Worm (Caenorhabditis elegans) whole organism, L4 larva: ENCODE data around the gene cdk-1.

ENCODE experiments used
- R02D3.7 ChIP-seq: fragments of 150-350 bp; sonication (generic microtip); optimal IDR thresholded peaks from 3 replicates; lab custom pipeline; 2014; ENCODE audit warnings: missing biosample characterization, missing genetic modification characterization
- T20F7.1 ChIP-seq: fragments of 200-800 bp; sonication (Bioruptor generic); optimal IDR thresholded peaks from 2 replicates; lab custom pipeline; 2018; ENCODE audit warnings: mild to moderate bottlenecking, missing genetic modification characterization, missing compliant biosample characterization
- Y48G9A.11 ChIP-seq: fragments of 200-800 bp; sonication (Bioruptor generic); IDR thresholded peaks from 2 replicates; pipeline ENCODE4 v1.3.6; 2022; ENCODE audit warnings: missing genetic modification reagents, missing genetic modification characterization, missing compliant biosample characterization
- aha-1 ChIP-seq: fragments of 150-350 bp; peaks from one replicate; lab custom pipeline; 2014; ENCODE audit warnings: missing biosample characterization, missing genetic modification characterization
- aly-2 ChIP-seq: sonication (generic microtip); optimal IDR thresholded peaks from 2 replicates; lab custom pipeline; 2018; ENCODE audit warnings: missing biosample characterization, missing genetic modification characterization
- arid-1 ChIP-seq: fragments of 200-800 bp; sonication (Bioruptor generic); conservative IDR thresholded peaks from 2 replicates; pipeline ENCODE4 v1.3.6; 2022; ENCODE audit warnings: missing genetic modification reagents, missing genetic modification characterization, missing compliant biosample characterization
- ceh-20 ChIP-seq: fragments of 200-800 bp; sonication (Bioruptor generic); IDR thresholded peaks from 2 replicates; pipeline ENCODE4 v1.3.6; 2022; ENCODE audit warnings: missing genetic modification reagents, missing genetic modification characterization, missing compliant biosample characterization
- ceh-44 ChIP-seq: fragments of 200-800 bp; sonication (Bioruptor generic); IDR thresholded peaks from 2 replicates; pipeline ENCODE4 v1.3.6; 2022; ENCODE audit warnings: missing genetic modification reagents, missing genetic modification characterization, missing compliant biosample characterization
- ceh-82 ChIP-seq: sonication (generic microtip); optimal IDR thresholded peaks from 2 replicates; lab custom pipeline; 2017; ENCODE audit warnings: missing biosample characterization, missing genetic modification characterization
- ctbp-1 ChIP-seq: fragments of 200-800 bp; sonication (Bioruptor generic); IDR thresholded peaks from 2 replicates; pipeline ENCODE4 v1.3.6; 2022; ENCODE audit warnings: missing genetic modification reagents, missing genetic modification characterization, missing compliant biosample characterization
- daf-16 ChIP-seq, 3 experiments: sonication (generic microtip); optimal IDR thresholded peaks; 2 replicates each; lab custom pipeline; 2016 to 2017; ENCODE audit warnings: missing genetic modification characterization in 3 of 3, missing genetic modification reagents in 3 of 3, mild to moderate bottlenecking in 2 of 3, missing compliant biosample characterization in 2 of 3, missing biosample characterization in 1 of 3, moderate library complexity in 1 of 3
- dmd-6 ChIP-seq: fragments of 200-800 bp; sonication (Bioruptor generic); IDR thresholded peaks from 2 replicates; pipeline ENCODE4 v1.3.6; 2022; ENCODE audit warnings: missing genetic modification reagents, missing genetic modification characterization, missing compliant biosample characterization
- dpl-1 ChIP-seq: fragments of 150-350 bp; optimal IDR thresholded peaks from 2 replicates; lab custom pipeline; 2014; ENCODE audit warnings: missing biosample characterization, missing genetic modification reagents, missing genetic modification characterization
- fkh-10 ChIP-seq: fragments of 150-350 bp; optimal IDR thresholded peaks from 2 replicates; lab custom pipeline; 2014; ENCODE audit warnings: missing biosample characterization, missing genetic modification reagents, missing genetic modification characterization
- fos-1 ChIP-seq: fragments of 150-350 bp; optimal IDR thresholded peaks from 2 replicates; lab custom pipeline; 2014; ENCODE audit warnings: missing biosample characterization, missing genetic modification characterization
- gei-8 ChIP-seq: fragments of 200-800 bp; sonication (Bioruptor generic); optimal IDR thresholded peaks from 2 replicates; lab custom pipeline; 2018; ENCODE audit warnings: mild to moderate bottlenecking, missing genetic modification characterization, missing compliant biosample characterization
- hlh-11 ChIP-seq: fragments of 200-800 bp; sonication (Bioruptor generic); optimal IDR thresholded peaks from 2 replicates; lab custom pipeline; 2018; ENCODE audit warnings: mild to moderate bottlenecking, missing genetic modification characterization, missing compliant biosample characterization
- hlh-30 ChIP-seq: sonication (generic microtip); optimal IDR thresholded peaks from 2 replicates; lab custom pipeline; 2017; ENCODE audit warnings: antibody characterized with exemption, mild to moderate bottlenecking, missing genetic modification characterization, missing compliant biosample characterization; ENCODE audit not compliant: insufficient read depth
- hmg-1.1 ChIP-seq: fragments of 200-800 bp; sonication (Bioruptor generic); IDR thresholded peaks from 2 replicates; pipeline ENCODE4 v1.3.6; 2022; ENCODE audit warnings: missing genetic modification reagents, missing genetic modification characterization, missing compliant biosample characterization
- lin-38 ChIP-seq: fragments of 200-800 bp; sonication (Bioruptor generic); IDR thresholded peaks from 2 replicates; pipeline ENCODE4 v1.3.6; 2022; ENCODE audit warnings: missing genetic modification reagents, missing genetic modification characterization, missing compliant biosample characterization
- lin-39 ChIP-seq: fragments of 150-350 bp; optimal IDR thresholded peaks from 2 replicates; lab custom pipeline; 2014; ENCODE audit warnings: missing biosample characterization, missing genetic modification reagents, missing genetic modification characterization
- mep-1 ChIP-seq: fragments of 150-350 bp; sonication (generic microtip); optimal IDR thresholded peaks from 3 replicates; lab custom pipeline; 2014; ENCODE audit warnings: missing biosample characterization, missing genetic modification characterization
- mes-2 ChIP-seq: sonication (generic microtip); optimal IDR thresholded peaks from 2 replicates; lab custom pipeline; 2016; ENCODE audit warnings: missing genotype, mild to moderate bottlenecking, missing genetic modification characterization, missing compliant biosample characterization; ENCODE audit not compliant: poor library complexity, severe bottlenecking
- mxl-2 ChIP-seq: fragments of 200-800 bp; sonication (Bioruptor generic); conservative IDR thresholded peaks from 2 replicates; pipeline ENCODE4 v1.3.6; 2022; ENCODE audit warnings: missing genetic modification reagents, missing genetic modification characterization, missing compliant biosample characterization
- mxl-3 ChIP-seq: fragments of 200-800 bp; sonication (Bioruptor generic); optimal IDR thresholded peaks from 2 replicates; lab custom pipeline; 2018; ENCODE audit warnings: mild to moderate bottlenecking, missing genetic modification characterization, missing compliant biosample characterization
- nhr-10 ChIP-seq: fragments of 150-350 bp; optimal IDR thresholded peaks from 2 replicates; lab custom pipeline; 2014; ENCODE audit warnings: missing biosample characterization, missing genetic modification characterization
- nhr-25 ChIP-seq: sonication (generic microtip); optimal IDR thresholded peaks from 2 replicates; lab custom pipeline; 2017; ENCODE audit warnings: missing genetic modification characterization, mild to moderate bottlenecking, missing compliant biosample characterization, antibody characterized with exemption, moderate library complexity, borderline replicate concordance; ENCODE audit not compliant: insufficient read depth
- nhr-28 ChIP-seq: fragments of 150-350 bp; optimal IDR thresholded peaks from 2 replicates; lab custom pipeline; 2014; ENCODE audit warnings: missing biosample characterization, missing genetic modification characterization
- nhr-76 ChIP-seq: fragments of 150-350 bp; optimal IDR thresholded peaks from 2 replicates; lab custom pipeline; 2014; ENCODE audit warnings: missing biosample characterization, missing genetic modification characterization
- pha-4 ChIP-seq, 2 experiments: fragments of 150-350 bp in 1 of 2; fragments of 200-800 bp in 1 of 2; sonication (Bioruptor generic) in 1 of 2; IDR thresholded peaks in 1 of 2; optimal IDR thresholded peaks in 1 of 2; 2 replicates each; pipeline versions ENCODE4 v1.3.6 to Lab custom; 2014 to 2022; ENCODE audit warnings: missing genetic modification characterization in 2 of 2, missing genetic modification reagents in 2 of 2, missing biosample characterization in 1 of 2, missing compliant biosample characterization in 1 of 2
- pqm-1 ChIP-seq: sonication (generic microtip); optimal IDR thresholded peaks from 2 replicates; lab custom pipeline; 2017; ENCODE audit warnings: missing biosample characterization, missing genetic modification characterization
- rbr-2 ChIP-seq: sonication (generic microtip); optimal IDR thresholded peaks from 2 replicates; lab custom pipeline; 2016; ENCODE audit warnings: missing genotype, missing genetic modification characterization, missing compliant biosample characterization
- saeg-2 ChIP-seq: fragments of 200-800 bp; sonication (Bioruptor generic); IDR thresholded peaks from 2 replicates; pipeline ENCODE4 v1.3.6; 2022; ENCODE audit warnings: missing genetic modification reagents, missing genetic modification characterization, missing compliant biosample characterization
- set-16 ChIP-seq: fragments of 200-800 bp; sonication (Bioruptor generic); IDR thresholded peaks from 2 replicates; pipeline ENCODE4 v1.3.6; 2022; ENCODE audit warnings: missing genetic modification reagents, missing genetic modification characterization, missing compliant biosample characterization
- skn-1 ChIP-seq: fragments of 150-350 bp; optimal IDR thresholded peaks from 2 replicates; lab custom pipeline; 2014; ENCODE audit warnings: missing biosample characterization, missing genetic modification characterization
- spr-1 ChIP-seq: sonication (generic microtip); optimal IDR thresholded peaks from 2 replicates; lab custom pipeline; 2016; ENCODE audit warnings: mild to moderate bottlenecking, missing genetic modification characterization, missing compliant biosample characterization
- tra-1 ChIP-seq: fragments of 200-800 bp; sonication (Bioruptor generic); IDR thresholded peaks from 2 replicates; pipeline ENCODE4 v1.3.6; 2022; ENCODE audit warnings: missing genetic modification reagents, missing genetic modification characterization, missing compliant biosample characterization
- unc-39 ChIP-seq: sonication (generic microtip); optimal IDR thresholded peaks from 2 replicates; lab custom pipeline; 2017; ENCODE audit warnings: missing biosample characterization, missing genetic modification characterization
- unc-62 ChIP-seq, 3 experiments: fragments of 150-350 bp in 1 of 3; sonication (generic microtip); optimal IDR thresholded peaks in 2 of 3; peaks in 1 of 3; 1 replicate in 1 of 3; 2 replicates in 2 of 3; lab custom pipeline; 2014 to 2017; ENCODE audit warnings: missing biosample characterization in 3 of 3, missing genetic modification characterization in 3 of 3, missing genetic modification reagents in 3 of 3, missing genotype in 1 of 3
- zfp-2 ChIP-seq: sonication (generic microtip); optimal IDR thresholded peaks from 2 replicates; lab custom pipeline; 2016; ENCODE audit warnings: mild to moderate bottlenecking, missing genetic modification characterization, missing compliant biosample characterization
- zip-11 ChIP-seq: fragments of 200-800 bp; sonication (Bioruptor generic); IDR thresholded peaks from 2 replicates; pipeline ENCODE4 v1.3.6; 2022; ENCODE audit warnings: missing genetic modification characterization, missing compliant biosample characterization
- zip-2 ChIP-seq: fragments of 150-350 bp; optimal IDR thresholded peaks from 2 replicates; lab custom pipeline; 2014; ENCODE audit warnings: missing biosample characterization, missing genetic modification characterization

Gene cdk-1

ce11 chrIII:9699576-9699975 is 47.7 kb upstream of the cdk-1 start, which contains the start of gene tlk-1:
Gene tlk-1 (plus strand): TSS chrIII:9699876.
- 0 out of 2 replicates have a peak, but pooled peaks have one; percentile 5 for TF ChIP-seq set-16 (GFP tag; lab: Robert Waterston, UW)
- TF ChIP-seq T20F7.1 (GFP tag; lab: Kevin White, UChicago) = no peak
- TF ChIP-seq tra-1 (GFP tag; lab: Robert Waterston, UW) = no peak
- TF ChIP-seq unc-39 (tag; lab: Kevin White, UChicago) = no peak

- TF ChIP-seq nhr-10 (tag; lab: Kevin White, UChicago) (no peak), pqm-1 (tag; lab: Kevin White, UChicago) (no peak), skn-1 (tag; lab: Kevin White, UChicago) (no peak), ceh-20 (no peak), aly-2 (tag; lab: Kevin White, UChicago) (no peak), nhr-76 (tag; lab: Kevin White, UChicago) (no peak), fos-1 (tag; lab: Kevin White, UChicago) (no peak), ceh-82 (tag; lab: Kevin White, UChicago) (no peak), R02D3.7 (no peak), hlh-11 (tag; lab: Kevin White, UChicago) (peak; percentile 8), saeg-2 (GFP tag; lab: Robert Waterston, UW) (no peak), unc-39 (tag; lab: Kevin White, UChicago) (no peak), mxl-3 (GFP tag; lab: Kevin White, UChicago) (peak; percentile 27), aha-1 (peak; percentile 97), zip-11 (GFP tag; lab: Robert Waterston, UW) (no peak), gei-8 (GFP tag; lab: Kevin White, UChicago) (no peak), lin-38 (GFP tag; lab: Robert Waterston, UW) (no peak), hlh-30 (tag; lab: Kevin White, UChicago) (no peak), nhr-28 (peak; percentile 65)
Observed at ce11 chrIII:9700114-9700690, 47.1 kb upstream of the cdk-1 start.

- TF ChIP-seq hmg-1.1 (GFP tag; lab: Robert Waterston, UW) (peak; percentile 58), pha-4 (GFP tag; IDR thresholded peaks at IDR 0.05; lab: Robert Waterston, UW) (no peak), pha-4 (tag; optimal IDR thresholded peaks at IDR 0.05; lab: Kevin White, UChicago) (no peak), spr-1 (tag; lab: Kevin White, UChicago) (no peak), fkh-10 (no peak), arid-1 (GFP tag; lab: Robert Waterston, UW) (0 out of 2 replicates have a peak, but pooled peaks have one; percentile 30), set-16 (GFP tag; lab: Robert Waterston, UW) (peak; percentile 35; the same call in 1 of the 2 replicates), unc-62 (GFP tag; optimal IDR thresholded peaks at IDR 0.05 in 1 of 2; lab: Kevin White, UChicago) (peak in 1 of 2 experiments; percentile 89), unc-62 (tag; optimal IDR thresholded peaks at IDR 0.05; lab: Kevin White, UChicago) (no peak), nhr-10 (tag; lab: Kevin White, UChicago) (no peak), aha-1 (peak; percentile 64), ceh-20 (no peak), mxl-2 (no peak), zfp-2 (no peak)
Observed at ce11 chrIII:9701798-9702197, 45.5 kb upstream of the cdk-1 start.

- TF ChIP-seq aly-2 (tag; lab: Kevin White, UChicago) (no peak), R02D3.7 (no peak), mep-1 (tag; lab: Kevin White, UChicago) (peak; percentile 23), lin-39 (no peak), Y48G9A.11 (GFP tag; lab: Robert Waterston, UW) (no peak), unc-62 (GFP tag; optimal IDR thresholded peaks at IDR 0.05 in 1 of 2; lab: Kevin White, UChicago) (peak in 1 of 2 experiments; percentile 38), unc-62 (tag; optimal IDR thresholded peaks at IDR 0.05; lab: Kevin White, UChicago) (no peak), nhr-25 (peak; percentile 31), ctbp-1 (GFP tag; lab: Robert Waterston, UW) (no peak), rbr-2 (tag; lab: Kevin White, UChicago) (peak; percentile 3), ceh-44 (GFP tag; lab: Robert Waterston, UW) (no peak), daf-16 (GFP tag; optimal IDR thresholded peaks at IDR 0.05; lab: Kevin White, UChicago) (no peak), daf-16 (tag; optimal IDR thresholded peaks at IDR 0.05; lab: Kevin White, UChicago) (peak; percentile 20), zip-2 (tag; lab: Kevin White, UChicago) (no peak), hlh-30 (tag; lab: Kevin White, UChicago) (peak; percentile 48), mes-2 (tag; lab: Kevin White, UChicago) (peak; percentile 24), dmd-6 (GFP tag; lab: Robert Waterston, UW) (peak; percentile 17; the same call in 1 of the 2 replicates), dpl-1 (GFP tag; lab: Kevin White, UChicago) (no peak)
Observed at ce11 chrIII:9702665-9703252, 44.5 kb upstream of the cdk-1 start.
